Fruit fly (Drosophila melanogaster) whole organism, embryonic: Measurements from ENCODE around the gene CG31141.
A peak's percentile ranks its signal among the peaks of the same experiment; 100 is the strongest.

Experiments used
- BEAF-32 ChIP-seq: fragments of 200-800 bp; sonication (Bioruptor generic); optimal IDR thresholded peaks from 3 replicates; lab custom pipeline; 2017; ENCODE audit warnings: missing biosample characterization, missing genetic modification characterization, mild to moderate bottlenecking, moderate library complexity, missing genetic modification reagents
- CG10209 ChIP-seq: fragments of 200-800 bp; sonication (Bioruptor generic); optimal IDR thresholded peaks from 3 replicates; lab custom pipeline; 2017; ENCODE audit warnings: missing biosample characterization, mild to moderate bottlenecking, missing genetic modification characterization, missing genetic modification reagents
- CG12071 ChIP-seq: fragments of 200-800 bp; sonication (Bioruptor generic); optimal IDR thresholded peaks from 3 replicates; lab custom pipeline; 2018; ENCODE audit warnings: missing biosample characterization, mild to moderate bottlenecking, missing genetic modification characterization
- CG12236 ChIP-seq: fragments of 200-800 bp; sonication (Bioruptor generic); optimal IDR thresholded peaks from 2 replicates; lab custom pipeline; 2016; ENCODE audit warnings: missing biosample characterization, missing genetic modification characterization
- CG13123 ChIP-seq: fragments of 200-800 bp; sonication (Bioruptor generic); optimal IDR thresholded peaks from 2 replicates; lab custom pipeline; 2016; ENCODE audit warnings: missing biosample characterization, missing genetic modification characterization
- CG15073 ChIP-seq: fragments of 200-800 bp; sonication (Bioruptor generic); optimal IDR thresholded peaks from 2 replicates; lab custom pipeline; 2016; ENCODE audit warnings: missing biosample characterization, missing genetic modification characterization
- CG17385 ChIP-seq: fragments of 200-800 bp; sonication (Bioruptor generic); optimal IDR thresholded peaks from 3 replicates; lab custom pipeline; 2018; ENCODE audit warnings: missing biosample characterization, mild to moderate bottlenecking, missing genetic modification characterization
- CG17612 ChIP-seq: fragments of 200-800 bp; sonication (Bioruptor generic); IDR thresholded peaks from 2 replicates; pipeline ENCODE4 v1.3.6; 2022; ENCODE audit warnings: missing biosample characterization, missing genetic modification characterization
- CG34376 ChIP-seq: fragments of 200-800 bp; sonication (Bioruptor generic); optimal IDR thresholded peaks from 2 replicates; lab custom pipeline; 2018; ENCODE audit warnings: missing biosample characterization, mild to moderate bottlenecking, missing genetic modification characterization
- CG4617 ChIP-seq: fragments of 200-800 bp; sonication (Bioruptor generic); optimal IDR thresholded peaks from 3 replicates; lab custom pipeline; 2016; ENCODE audit warnings: missing biosample characterization, missing genetic modification characterization, borderline replicate concordance
- CG6813 ChIP-seq: fragments of 200-800 bp; sonication (Bioruptor generic); optimal IDR thresholded peaks from 2 replicates; lab custom pipeline; 2017; ENCODE audit warnings: missing biosample characterization, missing genetic modification characterization, mild to moderate bottlenecking, moderate library complexity, missing genetic modification reagents
- CG8478 ChIP-seq: fragments of >200 bp; optimal IDR thresholded peaks from 2 replicates; lab custom pipeline; 2018
- CG9797 ChIP-seq: fragments of 200-800 bp; sonication (Bioruptor generic); optimal IDR thresholded peaks from 3 replicates; lab custom pipeline; 2018; ENCODE audit warnings: missing biosample characterization, mild to moderate bottlenecking, missing genetic modification characterization
- CoRest ChIP-seq: fragments of 200-800 bp; sonication (Bioruptor generic); optimal IDR thresholded peaks from 3 replicates; lab custom pipeline; 2018; ENCODE audit warnings: missing biosample characterization, mild to moderate bottlenecking, missing genetic modification characterization, moderate library complexity
- D19A ChIP-seq: fragments of 200-800 bp; optimal IDR thresholded peaks from 3 replicates; lab custom pipeline; 2019; ENCODE audit warnings: missing biosample characterization, mild to moderate bottlenecking, missing genetic modification characterization, moderate library complexity
- Dbx ChIP-seq: fragments of 200-800 bp; sonication (Bioruptor generic); IDR thresholded peaks from 3 replicates; pipeline ENCODE4 v1.3.6; 2022; ENCODE audit warnings: missing biosample characterization, missing genetic modification characterization
- E2f2 ChIP-seq: fragments of 200-800 bp; sonication (Bioruptor generic); IDR thresholded peaks from 2 replicates; pipeline ENCODE4 v1.3.6; 2022; ENCODE audit warnings: missing biosample characterization, missing genetic modification characterization
- Ets65A ChIP-seq: fragments of 200-800 bp; sonication (Bioruptor generic); peaks from one replicate; lab custom pipeline; 2016; ENCODE audit warnings: missing biosample characterization, missing genetic modification characterization
- HHEX ChIP-seq: fragments of 200-800 bp; sonication (Bioruptor generic); optimal IDR thresholded peaks from 3 replicates; lab custom pipeline; 2017; ENCODE audit warnings: missing biosample characterization, mild to moderate bottlenecking, missing genetic modification characterization, missing genetic modification reagents
- HmgD ChIP-seq: fragments of 200-800 bp; sonication (Bioruptor generic); optimal IDR thresholded peaks from 3 replicates; lab custom pipeline; 2016; ENCODE audit warnings: missing biosample characterization, missing genetic modification characterization
- HmgZ ChIP-seq: fragments of 200-800 bp; sonication (Bioruptor generic); optimal IDR thresholded peaks from 2 replicates; lab custom pipeline; 2018; ENCODE audit warnings: missing biosample characterization, mild to moderate bottlenecking, missing genetic modification characterization
- MBD-R2 ChIP-seq: fragments of 200-800 bp; sonication (Bioruptor generic); IDR thresholded peaks from 2 replicates; pipeline ENCODE4 v1.3.6; 2022; ENCODE audit warnings: missing biosample characterization, missing genetic modification characterization
- MESR4 ChIP-seq: fragments of 200-800 bp; sonication (Bioruptor generic); optimal IDR thresholded peaks from 2 replicates; lab custom pipeline; 2018; ENCODE audit warnings: missing biosample characterization, mild to moderate bottlenecking, missing genetic modification characterization, moderate library complexity
- Med ChIP-seq: fragments of 200-800 bp; sonication (Bioruptor generic); peaks from one replicate; lab custom pipeline; 2016; ENCODE audit warnings: missing biosample characterization, missing genetic modification characterization, mild to moderate bottlenecking, inconsistent platforms, moderate library complexity
- Myb ChIP-seq: fragments of 200-800 bp; sonication (Bioruptor generic); optimal IDR thresholded peaks from 2 replicates; lab custom pipeline; 2016; ENCODE audit warnings: missing biosample characterization, missing genetic modification characterization
- Nf-YC ChIP-seq: fragments of 200-800 bp; optimal IDR thresholded peaks from 3 replicates; lab custom pipeline; 2019; ENCODE audit warnings: missing biosample characterization, mild to moderate bottlenecking, missing genetic modification characterization, moderate library complexity
- Pdp1 ChIP-seq, 2 experiments: fragments of 200-800 bp; sonication (Bioruptor generic); optimal IDR thresholded peaks; 3 replicates each; lab custom pipeline; 2016; ENCODE audit warnings: missing biosample characterization in 2 of 2, missing genetic modification characterization in 2 of 2, mild to moderate bottlenecking in 1 of 2, moderate library complexity in 1 of 2
- Sry-δ ChIP-seq: fragments of 200-800 bp; sonication (Bioruptor generic); optimal IDR thresholded peaks from 2 replicates; lab custom pipeline; 2016; ENCODE audit warnings: missing biosample characterization, missing genetic modification characterization
- al ChIP-seq: fragments of 200-800 bp; sonication (Bioruptor generic); IDR thresholded peaks from 2 replicates; pipeline ENCODE4 v1.3.6; 2022; ENCODE audit warnings: missing biosample characterization, missing genetic modification characterization
- cas ChIP-seq: fragments of 200-800 bp; sonication (Bioruptor generic); IDR thresholded peaks from 2 replicates; pipeline ENCODE4 v1.3.6; 2022; ENCODE audit warnings: missing biosample characterization, missing genetic modification characterization
- caup ChIP-seq: fragments of 200-800 bp; sonication (Bioruptor generic); optimal IDR thresholded peaks from 3 replicates; lab custom pipeline; 2017; ENCODE audit warnings: missing biosample characterization, mild to moderate bottlenecking, missing genetic modification characterization, moderate library complexity; ENCODE audit not compliant: severe bottlenecking
- chn ChIP-seq: fragments of 200-800 bp; sonication (Bioruptor generic); optimal IDR thresholded peaks from 2 replicates; lab custom pipeline; 2016; ENCODE audit warnings: missing biosample characterization, missing genetic modification characterization
- crp ChIP-seq, 2 experiments: fragments of 200-800 bp; sonication (Bioruptor generic); optimal IDR thresholded peaks; 2 replicates in 1 of 2; 3 replicates in 1 of 2; lab custom pipeline; 2017; ENCODE audit warnings: missing biosample characterization in 2 of 2, missing genetic modification characterization in 2 of 2, mild to moderate bottlenecking in 1 of 2, moderate library complexity in 1 of 2
- cwo ChIP-seq: fragments of 200-800 bp; sonication (Bioruptor generic); optimal IDR thresholded peaks from 3 replicates; lab custom pipeline; 2017; ENCODE audit warnings: missing biosample characterization, missing genetic modification characterization, mild to moderate bottlenecking, moderate library complexity, missing genetic modification reagents
- dpn ChIP-seq, 2 experiments: fragments of 200-800 bp; sonication (Bioruptor generic); optimal IDR thresholded peaks; 3 replicates each; lab custom pipeline; 2016; ENCODE audit warnings: missing biosample characterization in 2 of 2, missing genetic modification characterization in 2 of 2
- exex ChIP-seq: fragments of 200-800 bp; sonication (Bioruptor generic); optimal IDR thresholded peaks from 4 replicates; lab custom pipeline; 2018; ENCODE audit warnings: missing biosample characterization, mild to moderate bottlenecking, missing genetic modification characterization, moderate library complexity
- gcm ChIP-seq: fragments of 200-800 bp; sonication (Bioruptor generic); optimal IDR thresholded peaks from 2 replicates; lab custom pipeline; 2019; ENCODE audit warnings: missing biosample characterization, mild to moderate bottlenecking, missing genetic modification characterization, moderate library complexity
- gfzf ChIP-seq: fragments of 200-800 bp; sonication (Bioruptor generic); optimal IDR thresholded peaks from 2 replicates; lab custom pipeline; 2016; ENCODE audit warnings: missing biosample characterization, mild to moderate bottlenecking, missing genetic modification characterization, moderate library complexity
- grn ChIP-seq: fragments of 200-800 bp; sonication (Bioruptor generic); optimal IDR thresholded peaks from 3 replicates; lab custom pipeline; 2017; ENCODE audit warnings: missing biosample characterization, missing genetic modification characterization
- gro ChIP-seq: fragments of 200-800 bp; sonication (Bioruptor generic); optimal IDR thresholded peaks from 2 replicates; lab custom pipeline; 2016; ENCODE audit warnings: missing biosample characterization, missing genetic modification characterization
- jumu ChIP-seq: fragments of 200-800 bp; sonication (Bioruptor generic); optimal IDR thresholded peaks from 3 replicates; lab custom pipeline; 2016; ENCODE audit warnings: missing biosample characterization, missing genetic modification characterization
- kni ChIP-seq: fragments of 200-800 bp; sonication (Bioruptor generic); optimal IDR thresholded peaks from 3 replicates; lab custom pipeline; 2017; ENCODE audit warnings: mild to moderate bottlenecking, missing biosample characterization, missing genetic modification reagents, missing genetic modification characterization
- nmo ChIP-seq: fragments of 200-800 bp; sonication (Bioruptor generic); optimal IDR thresholded peaks from 2 replicates; lab custom pipeline; 2018; ENCODE audit warnings: missing biosample characterization, mild to moderate bottlenecking, missing genetic modification characterization, moderate library complexity
- org-1 ChIP-seq: fragments of 200-800 bp; sonication (Bioruptor generic); optimal IDR thresholded peaks from 2 replicates; lab custom pipeline; 2017; ENCODE audit warnings: missing biosample characterization, missing genetic modification characterization
- pzg ChIP-seq: fragments of 200-800 bp; sonication (Bioruptor generic); optimal IDR thresholded peaks from 3 replicates; lab custom pipeline; 2018; ENCODE audit warnings: missing biosample characterization, mild to moderate bottlenecking, missing genetic modification characterization, moderate library complexity
- sd ChIP-seq: fragments of 200-800 bp; sonication (Bioruptor generic); optimal IDR thresholded peaks from 3 replicates; lab custom pipeline; 2018; ENCODE audit warnings: missing biosample characterization, mild to moderate bottlenecking, missing genetic modification characterization, moderate library complexity
- stwl ChIP-seq: fragments of 200-800 bp; sonication (Bioruptor generic); optimal IDR thresholded peaks from 3 replicates; lab custom pipeline; 2018; ENCODE audit warnings: missing biosample characterization, mild to moderate bottlenecking, missing genetic modification characterization, moderate library complexity
- tio ChIP-seq: fragments of 200-800 bp; sonication (Bioruptor generic); optimal IDR thresholded peaks from 2 replicates; lab custom pipeline; 2017; ENCODE audit warnings: missing biosample characterization, missing genetic modification characterization, inconsistent platforms
- unc-4 ChIP-seq: fragments of 200-800 bp; sonication (Bioruptor generic); IDR thresholded peaks from 2 replicates; pipeline ENCODE4 v1.3.6; 2022; ENCODE audit warnings: missing biosample characterization, missing genetic modification characterization; ENCODE audit not compliant: partially characterized antibody

The CG31141 gene

dm6 chr3R:23928950-23929602 lies 6.0 kb downstream of the CG31141 start, which contains the start of the genes CG43998, CG43999 and CG31142:
Gene CG43998 (minus strand): TSS chr3R:23929000.
Gene CG43999 (minus strand): TSS chr3R:23929000.
Gene CG31142 (plus strand): TSS chr3R:23929243.
- peak; percentile 76 for TF ChIP-seq gfzf
- TF ChIP-seq chn: no peak
- peak; percentile 41 for TF ChIP-seq Myb
- peak; percentile 13 for TF ChIP-seq Nf-YC
- no peak for TF ChIP-seq CG13123 (GFP tag; lab: Kevin White, UChicago)
- peak; percentile 24 for TF ChIP-seq sd
- TF ChIP-seq CoRest (tag; lab: Kevin White, UChicago): peak; percentile 5
- no peak for TF ChIP-seq cwo (GFP tag; lab: Kevin White, UChicago)
- no peak for TF ChIP-seq CG10209 (GFP tag; lab: Kevin White, UChicago)
- TF ChIP-seq kni (GFP tag; lab: Kevin White, UChicago): no peak
- TF ChIP-seq crp (GFP tag; optimal IDR thresholded peaks at IDR 0.05; lab: Kevin White, UChicago): peak in 1 of 2 experiments; percentile 82
- TF ChIP-seq HmgZ (tag; lab: Kevin White, UChicago): peak; percentile 35
- no peak for TF ChIP-seq CG17612
- peak; percentile 13 for TF ChIP-seq MESR4 (GFP tag; lab: Kevin White, UChicago)
- peak; percentile 19 for TF ChIP-seq nmo (GFP tag; lab: Kevin White, UChicago)
- no peak for TF ChIP-seq CG8478
- no peak for TF ChIP-seq grn (GFP tag; lab: Kevin White, UChicago)
- peak; percentile 53 for TF ChIP-seq pzg (GFP tag; lab: Kevin White, UChicago)
- no peak for TF ChIP-seq CG12236 (GFP tag; lab: Kevin White, UChicago)
- TF ChIP-seq tio (GFP tag; lab: Kevin White, UChicago): no peak
- TF ChIP-seq CG4617: peak; percentile 33
- no peak; the same call in 2 of the 3 replicates for TF ChIP-seq Dbx (GFP tag; lab: Robert Waterston, UW)
- TF ChIP-seq CG17385 (GFP tag; lab: Kevin White, UChicago): peak; percentile 10
- TF ChIP-seq Sry-δ (GFP tag; lab: Kevin White, UChicago): peak; percentile 15
- peak; percentile 15 for TF ChIP-seq Ets65A (GFP tag; lab: Kevin White, UChicago)
- peak; percentile 3 for TF ChIP-seq stwl
- no peak for TF ChIP-seq jumu (GFP tag; lab: Kevin White, UChicago)
- peak; percentile 32 for TF ChIP-seq E2f2 (GFP tag; lab: Robert Waterston, UW)
- no peak for TF ChIP-seq CG15073 (GFP tag; lab: Kevin White, UChicago)
- TF ChIP-seq MBD-R2 (GFP tag; lab: Robert Waterston, UW): peak; percentile 77
- peak; percentile 45 for TF ChIP-seq CG9797 (GFP tag; lab: Kevin White, UChicago)
- peak in 1 of 2 experiments; percentile 15 for TF ChIP-seq Pdp1 (GFP tag; optimal IDR thresholded peaks at IDR 0.05; lab: Kevin White, UChicago)
- TF ChIP-seq HmgD (GFP tag; lab: Kevin White, UChicago): no peak
- peak; percentile 97 for TF ChIP-seq D19A (tag; lab: Kevin White, UChicago)
- no peak for TF ChIP-seq org-1 (GFP tag; lab: Kevin White, UChicago)
- peak in 1 of 2 experiments; percentile 5 for TF ChIP-seq dpn (GFP tag; optimal IDR thresholded peaks at IDR 0.05; lab: Kevin White, UChicago)
- TF ChIP-seq BEAF-32 (GFP tag; lab: Kevin White, UChicago): peak; percentile 23
- peak; percentile 6 for TF ChIP-seq CG34376 (GFP tag; lab: Kevin White, UChicago)
- peak; percentile 6 for TF ChIP-seq gro (GFP tag; lab: Kevin White, UChicago)
- TF ChIP-seq unc-4 (GFP tag; lab: Robert Waterston, UW): 0 out of 2 replicates have a peak, but pooled peaks have one; percentile 19
- TF ChIP-seq HHEX (GFP tag; lab: Kevin White, UChicago): no peak
- no peak for TF ChIP-seq gcm (GFP tag; lab: Kevin White, UChicago)
- TF ChIP-seq cas (GFP tag; lab: Robert Waterston, UW): no peak
- TF ChIP-seq exex (tag; lab: Kevin White, UChicago): no peak
- TF ChIP-seq al (GFP tag; lab: Robert Waterston, UW): no peak
- TF ChIP-seq CG6813: no peak
- no peak for TF ChIP-seq caup (GFP tag; lab: Kevin White, UChicago)
- TF ChIP-seq Med (GFP tag; lab: Kevin White, UChicago): peak; percentile 72
- no peak for TF ChIP-seq CG12071 (GFP tag; lab: Kevin White, UChicago)
